Fruit fly (Drosophila melanogaster) S2 (cell line): ENCODE measurements around the gene CG18234.

ENCODE experiments used
- CG8478 ChIP-seq: fragments of >200 bp; optimal IDR thresholded peaks from 2 replicates; lab custom pipeline; 2018
- CTCF ChIP-seq, 2 experiments: fragments of >200 bp; optimal IDR thresholded peaks; 2 replicates each; lab custom pipeline; 2018

dm6 chr3L:18622422-18622739 is 19.2 kb downstream of the CG18234 start, which contains the start of gene bora:
- TF ChIP-seq CTCF (optimal IDR thresholded peaks at IDR 0.05; lab: Kevin White, UChicago) (no peak), CG8478 (no peak)
